Fruit fly (Drosophila melanogaster): ENCODE data around the gene danr.

The danr gene

dm6 chr3R:25137565-25138367 lies at the start of gene danr (continued):
- peak; percentile 6 for TF ChIP-seq nerfin-1 (tag; optimal IDR thresholded peaks at IDR 0.05)

DNA sequence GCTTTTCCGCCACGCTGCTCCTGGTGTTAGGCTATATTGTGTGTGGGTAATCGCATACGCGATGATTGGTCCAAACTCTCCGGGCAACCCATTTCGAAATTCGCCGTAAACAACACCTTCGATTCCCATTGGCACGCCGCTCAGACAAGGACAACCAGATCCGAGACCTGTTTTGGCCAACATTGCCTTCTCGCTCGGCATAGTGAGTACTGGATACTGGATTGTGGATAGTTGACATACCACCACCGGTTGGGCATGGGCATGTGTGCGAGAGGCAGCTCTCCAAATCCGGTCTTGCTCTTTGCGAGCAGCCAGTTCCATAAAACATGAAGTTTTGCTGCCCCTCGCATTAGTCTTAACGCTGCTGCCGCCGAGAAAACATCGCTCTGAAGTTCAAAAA lies 43.2 kb upstream of the danr start, which contains the start of gene fd96Cb:
TSS of gene fd96Cb (plus strand) at position 374 of the 400 bp plus-strand sequence.
- TF ChIP-seq Neu2 (GFP tag; optimal IDR thresholded peaks at IDR 0.05; ENCODE audit: borderline replicate concordance) (no peak), Adf1 (GFP tag; IDR thresholded peaks at IDR 0.05) (peak; percentile 31; the same call in 1 of the 2 replicates), CG1832 (GFP tag; optimal IDR thresholded peaks at IDR 0.05) (peak; percentile 88), CG31365 (tag; optimal IDR thresholded peaks at IDR 0.05) (no peak), tap (tag; optimal IDR thresholded peaks at IDR 0.05) (no peak), cg (GFP tag; optimal IDR thresholded peaks at IDR 0.05) (peak; percentile 64), dpn (GFP tag; optimal IDR thresholded peaks at IDR 0.05) (no peak), sima (GFP tag; optimal IDR thresholded peaks at IDR 0.05) (no peak), Asciz (GFP tag; optimal IDR thresholded peaks at IDR 0.05) (no peak), jing (GFP tag; optimal IDR thresholded peaks at IDR 0.05) (peak; percentile 34), Opbp (GFP tag; IDR thresholded peaks at IDR 0.05; ENCODE audit: partially characterized antibody) (peak; percentile 34; the same call in 1 of the 3 replicates), C15 (GFP tag; IDR thresholded peaks at IDR 0.05) (no peak), CG10321 (GFP tag; IDR thresholded peaks at IDR 0.05) (peak; percentile 94), wdn (GFP tag; IDR thresholded peaks at IDR 0.05) (no peak), Nf-YA (GFP tag; IDR thresholded peaks at IDR 0.05) (peak; percentile 95), dm (GFP tag; optimal IDR thresholded peaks at IDR 0.05) (no peak), CG9215 (GFP tag; IDR thresholded peaks at IDR 0.05) (no peak), CG18599 (GFP tag; optimal IDR thresholded peaks at IDR 0.05) (no peak), Nf-YB (GFP tag; optimal IDR thresholded peaks at IDR 0.05) (peak; percentile 100), CG34422 (GFP tag; IDR thresholded peaks at IDR 0.05) (no peak), CG15479 (GFP tag; optimal IDR thresholded peaks at IDR 0.05) (no peak), Deaf1 (tag; optimal IDR thresholded peaks at IDR 0.05) (no peak), CG8388 (GFP tag; optimal IDR thresholded peaks at IDR 0.05) (no peak), Nf-YC (tag; optimal IDR thresholded peaks at IDR 0.05) (peak; percentile 100), Trl (optimal IDR thresholded peaks at IDR 0.05) (peak; percentile 30 to 49), Trl (GFP tag; optimal IDR thresholded peaks at IDR 0.05) (no peak), Jarid2 (GFP tag; optimal IDR thresholded peaks at IDR 0.05) (peak; percentile 73), oc (tag; optimal IDR thresholded peaks at IDR 0.05) (peak; percentile 64), CG7271 (tag; optimal IDR thresholded peaks at IDR 0.05) (no peak), CG11093 (GFP tag; IDR thresholded peaks at IDR 0.05) (no peak), gcm (GFP tag; optimal IDR thresholded peaks at IDR 0.05) (no peak), tin (GFP tag; optimal IDR thresholded peaks at IDR 0.05) (no peak), Hr51 (GFP tag; optimal IDR thresholded peaks at IDR 0.05) (no peak), mld (GFP tag; IDR thresholded peaks at IDR 0.05; ENCODE audit: partially characterized antibody) (0 out of 3 replicates have a peak, but pooled peaks have one; percentile 55), ab (GFP tag; optimal IDR thresholded peaks at IDR 0.05) (no peak), CG17186 (GFP tag; optimal IDR thresholded peaks at IDR 0.05) (no peak), nom (GFP tag; optimal IDR thresholded peaks at IDR 0.05) (peak; percentile 31), Spps (tag; optimal IDR thresholded peaks at IDR 0.05) (no peak), CG5180 (GFP tag; optimal IDR thresholded peaks at IDR 0.05) (no peak), CG9797 (GFP tag; optimal IDR thresholded peaks at IDR 0.05) (no peak), CG12769 (tag; optimal IDR thresholded peaks at IDR 0.05) (no peak), HmgD (GFP tag; optimal IDR thresholded peaks at IDR 0.05) (peak; percentile 21), scrt (GFP tag; optimal IDR thresholded peaks at IDR 0.05) (no peak)
